Worm (Caenorhabditis elegans) whole organism, young adult: ENCODE measurements around the gene cyp-33C9.

Experiments
- F10E7.11 ChIP-seq: sonication (generic microtip); optimal IDR thresholded peaks from 2 replicates; lab custom pipeline; 2017; ENCODE audit warnings: mild to moderate bottlenecking, missing genetic modification characterization, moderate library complexity, missing compliant biosample characterization
- F37B4.10 ChIP-seq: fragments of 200-800 bp; sonication (Bioruptor generic); IDR thresholded peaks from 2 replicates; pipeline ENCODE4 v1.3.6; 2022; ENCODE audit warnings: missing genetic modification characterization, missing compliant biosample characterization
- K12H6.12 ChIP-seq: fragments of 200-800 bp; sonication (Bioruptor generic); optimal IDR thresholded peaks from 2 replicates; lab custom pipeline; 2018; ENCODE audit warnings: mild to moderate bottlenecking, missing genetic modification characterization, missing compliant biosample characterization
- T26A5.8 ChIP-seq: sonication (generic microtip); optimal IDR thresholded peaks from 2 replicates; lab custom pipeline; 2016; ENCODE audit warnings: missing genetic modification characterization, missing compliant biosample characterization
- akir-1 ChIP-seq: fragments of 200-800 bp; sonication (Bioruptor generic); optimal IDR thresholded peaks from 2 replicates; lab custom pipeline; 2018; ENCODE audit warnings: mild to moderate bottlenecking, missing genetic modification characterization, moderate library complexity, missing compliant biosample characterization
- ama-1 ChIP-seq, 3 experiments: fragments of 150-350 bp in 1 of 3; sonication (generic microtip) in 2 of 3; optimal IDR thresholded peaks; 2 replicates each; lab custom pipeline; 2014 to 2018; ENCODE audit warnings: missing biosample characterization in 2 of 3, missing genetic modification characterization in 2 of 3, missing genetic modification reagents in 2 of 3
- athp-1 ChIP-seq: sonication (generic microtip); optimal IDR thresholded peaks from 2 replicates; lab custom pipeline; 2017; ENCODE audit warnings: mild to moderate bottlenecking, missing genetic modification characterization, missing compliant biosample characterization
- attf-3 ChIP-seq: fragments of 200-800 bp; sonication (Bioruptor generic); conservative IDR thresholded peaks from 2 replicates; pipeline ENCODE4 v1.3.6; 2022; ENCODE audit warnings: missing genetic modification reagents, missing genetic modification characterization, missing compliant biosample characterization
- attf-6 ChIP-seq: fragments of 200-800 bp; sonication (Bioruptor generic); IDR thresholded peaks from 2 replicates; pipeline ENCODE4 v1.3.6; 2022; ENCODE audit warnings: missing genetic modification reagents, missing genetic modification characterization, missing compliant biosample characterization
- ceh-27 ChIP-seq: fragments of 200-800 bp; sonication (Bioruptor generic); optimal IDR thresholded peaks from 2 replicates; lab custom pipeline; 2018; ENCODE audit warnings: mild to moderate bottlenecking, missing genetic modification characterization, moderate library complexity, missing compliant biosample characterization
- dpl-1 ChIP-seq: fragments of 150-350 bp; optimal IDR thresholded peaks from 2 replicates; lab custom pipeline; 2014; ENCODE audit warnings: missing biosample characterization, missing genetic modification reagents, missing genetic modification characterization
- egrh-3 ChIP-seq: fragments of 200-800 bp; sonication (Bioruptor generic); IDR thresholded peaks from 2 replicates; pipeline ENCODE4 v1.3.6; 2022; ENCODE audit warnings: missing genetic modification reagents, missing genetic modification characterization, missing compliant biosample characterization
- ekl-4 ChIP-seq: fragments of 200-800 bp; sonication (Bioruptor generic); IDR thresholded peaks from 2 replicates; pipeline ENCODE4 v1.3.6; 2022; ENCODE audit warnings: missing genetic modification reagents, missing genetic modification characterization, missing compliant biosample characterization
- hmg-20 ChIP-seq: fragments of 200-800 bp; sonication (Bioruptor generic); IDR thresholded peaks from 2 replicates; pipeline ENCODE4 v1.3.6; 2022; ENCODE audit warnings: missing genetic modification reagents, missing genetic modification characterization, missing compliant biosample characterization
- lag-1 ChIP-seq: fragments of 200-800 bp; sonication (Bioruptor generic); IDR thresholded peaks from 2 replicates; pipeline ENCODE4 v1.3.6; 2022; ENCODE audit warnings: missing genetic modification reagents, missing genetic modification characterization, missing compliant biosample characterization
- let-607 ChIP-seq, 2 experiments: fragments of 200-800 bp in 1 of 2; sonication (Bioruptor generic) in 1 of 2; sonication (generic microtip) in 1 of 2; optimal IDR thresholded peaks; 2 replicates each; lab custom pipeline; 2016 to 2018; ENCODE audit warnings: mild to moderate bottlenecking in 2 of 2, missing compliant biosample characterization in 2 of 2, missing genetic modification characterization in 2 of 2, moderate library complexity in 2 of 2, missing genotype in 1 of 2
- lir-1 ChIP-seq: fragments of 200-800 bp; sonication (Bioruptor generic); conservative IDR thresholded peaks from 2 replicates; pipeline ENCODE4 v1.3.6; 2022; ENCODE audit warnings: missing genetic modification reagents, missing genetic modification characterization, missing compliant biosample characterization
- lsl-1 ChIP-seq: fragments of 200-800 bp; sonication (Bioruptor generic); optimal IDR thresholded peaks from 2 replicates; lab custom pipeline; 2018; ENCODE audit warnings: mild to moderate bottlenecking, missing genetic modification characterization, moderate library complexity, missing compliant biosample characterization
- lsy-27 ChIP-seq: sonication (generic microtip); optimal IDR thresholded peaks from 2 replicates; lab custom pipeline; 2017; ENCODE audit warnings: missing genetic modification characterization, mild to moderate bottlenecking, missing compliant biosample characterization, antibody characterized with exemption, missing genotype, borderline replicate concordance; ENCODE audit not compliant: insufficient read depth
- madf-3 ChIP-seq: fragments of 200-800 bp; sonication (Bioruptor generic); IDR thresholded peaks from 2 replicates; pipeline ENCODE4 v1.3.6; 2022; ENCODE audit warnings: missing genetic modification reagents, missing genetic modification characterization, missing compliant biosample characterization
- nhr-27 ChIP-seq: fragments of 200-800 bp; sonication (Bioruptor generic); optimal IDR thresholded peaks from 2 replicates; lab custom pipeline; 2018; ENCODE audit warnings: mild to moderate bottlenecking, missing genetic modification characterization, moderate library complexity, missing compliant biosample characterization
- nhr-80 ChIP-seq: sonication (generic microtip); optimal IDR thresholded peaks from 2 replicates; lab custom pipeline; 2016; ENCODE audit warnings: missing genetic modification characterization, missing compliant biosample characterization
- snpc-1.3 ChIP-seq: sonication (generic microtip); optimal IDR thresholded peaks from 2 replicates; lab custom pipeline; 2017; ENCODE audit warnings: missing genetic modification characterization, mild to moderate bottlenecking, missing compliant biosample characterization, antibody characterized with exemption, moderate library complexity, missing genotype, missing genetic modification reagents; ENCODE audit not compliant: insufficient read depth
- somi-1 ChIP-seq: fragments of 200-800 bp; sonication (Bioruptor generic); optimal IDR thresholded peaks from 2 replicates; lab custom pipeline; 2018; ENCODE audit warnings: mild to moderate bottlenecking, missing genetic modification characterization, missing compliant biosample characterization
- sptf-2 ChIP-seq: fragments of 200-800 bp; sonication (Bioruptor generic); optimal IDR thresholded peaks from 2 replicates; lab custom pipeline; 2018; ENCODE audit warnings: mild to moderate bottlenecking, missing genetic modification characterization, missing compliant biosample characterization
- unc-62 ChIP-seq: fragments of 150-350 bp; optimal IDR thresholded peaks from 2 replicates; lab custom pipeline; 2014; ENCODE audit warnings: missing biosample characterization, missing genetic modification reagents, missing genetic modification characterization
- zfh-2 ChIP-seq: fragments of 200-800 bp; sonication (Bioruptor generic); conservative IDR thresholded peaks from 2 replicates; pipeline ENCODE4 v1.3.6; 2022; ENCODE audit warnings: missing genetic modification reagents, missing genetic modification characterization, missing compliant biosample characterization
- zim-3 ChIP-seq: sonication (generic microtip); optimal IDR thresholded peaks from 2 replicates; lab custom pipeline; 2017; ENCODE audit warnings: mild to moderate bottlenecking, missing genetic modification characterization, moderate library complexity, missing compliant biosample characterization

The cyp-33C9 gene

DNA sequence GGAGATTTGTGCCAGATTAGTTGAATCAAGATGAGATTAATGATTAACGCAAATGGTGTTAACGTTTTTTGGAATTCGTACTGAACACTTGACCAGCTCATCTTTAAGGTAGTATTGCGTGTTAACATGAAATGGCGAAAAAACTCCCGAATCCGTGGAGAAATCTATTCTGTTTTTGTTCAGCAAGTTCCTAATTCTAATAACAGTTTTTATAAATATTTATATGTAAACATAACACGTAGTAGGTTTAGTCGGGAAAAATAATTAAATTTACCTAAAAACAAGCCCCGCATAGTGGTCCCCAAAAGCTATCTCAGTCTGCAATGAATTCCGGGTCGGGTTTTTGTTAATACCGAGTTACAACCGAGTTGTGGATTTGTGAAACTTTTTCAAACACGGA lies 35.4 kb downstream of the cyp-33C9 start, which contains the start of gene str-244:
Gene str-244, minus strand, starts transcription at position 101 of the 400 bp plus-strand sequence.
- no peak for TF ChIP-seq K12H6.12 (tag; lab: Kevin White, UChicago)
- TF ChIP-seq sptf-2 (GFP tag; lab: Kevin White, UChicago), result no peak
- TF ChIP-seq hmg-20, result no peak
- no peak for TF ChIP-seq nhr-80 (tag; lab: Kevin White, UChicago)
- no peak for TF ChIP-seq ama-1 (optimal IDR thresholded peaks at IDR 0.05; lab: Kevin White, UChicago)
- no peak for TF ChIP-seq ama-1 (GFP tag; optimal IDR thresholded peaks at IDR 0.05; lab: Kevin White, UChicago)
- TF ChIP-seq lag-1 (GFP tag; lab: Robert Waterston, UW), result no peak
- no peak for TF ChIP-seq akir-1 (GFP tag; lab: Kevin White, UChicago)
- TF ChIP-seq ekl-4 (GFP tag; lab: Robert Waterston, UW), result no peak
- no peak for TF ChIP-seq F10E7.11 (tag; lab: Kevin White, UChicago)
- TF ChIP-seq zfh-2 (GFP tag; lab: Robert Waterston, UW), result no peak
- no peak for TF ChIP-seq attf-6 (GFP tag; lab: Robert Waterston, UW)
- no peak for TF ChIP-seq zim-3 (tag; lab: Kevin White, UChicago)
- no peak for TF ChIP-seq snpc-1.3 (tag; lab: Kevin White, UChicago)
- TF ChIP-seq nhr-27 (tag; lab: Kevin White, UChicago), result no peak
- no peak for TF ChIP-seq egrh-3 (GFP tag; lab: Robert Waterston, UW)
- TF ChIP-seq, all 124 proteins: peak for 0

DNA sequence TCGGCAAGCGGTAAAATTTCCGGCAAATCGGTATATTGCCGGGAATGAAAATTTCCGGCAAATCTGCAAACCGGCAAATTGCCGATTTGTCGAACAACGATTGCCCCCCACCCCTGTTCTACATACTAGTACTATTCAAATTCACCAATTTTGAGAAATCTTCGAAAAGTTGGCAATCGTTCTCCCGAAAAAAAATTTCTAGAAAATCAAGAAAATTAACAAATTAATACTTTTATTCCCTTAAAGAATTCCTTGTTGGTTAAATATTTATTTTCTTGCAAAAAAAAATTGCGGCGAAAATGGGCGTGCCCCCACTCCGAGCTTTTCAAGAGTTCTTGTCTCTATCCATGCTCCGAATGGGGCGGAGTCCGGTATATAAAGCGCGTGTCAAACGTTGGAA lies 40.1 kb downstream of the cyp-33C9 start, which contains the start of gene C50H11.8:
Gene C50H11.8, plus strand, starts transcription at position 301 of the 400 bp plus-strand sequence.
- TF ChIP-seq let-607 (tag; optimal IDR thresholded peaks at IDR 0.05; lab: Kevin White, UChicago), result no peak
- TF ChIP-seq T26A5.8 (tag; lab: Kevin White, UChicago), result no peak
- TF ChIP-seq lsy-27, result no peak
- no peak for TF ChIP-seq unc-62 (GFP tag; lab: Kevin White, UChicago)
- no peak for TF ChIP-seq F37B4.10 (GFP tag; lab: Robert Waterston, UW)
- no peak for TF ChIP-seq somi-1 (GFP tag; lab: Kevin White, UChicago)

DNA sequence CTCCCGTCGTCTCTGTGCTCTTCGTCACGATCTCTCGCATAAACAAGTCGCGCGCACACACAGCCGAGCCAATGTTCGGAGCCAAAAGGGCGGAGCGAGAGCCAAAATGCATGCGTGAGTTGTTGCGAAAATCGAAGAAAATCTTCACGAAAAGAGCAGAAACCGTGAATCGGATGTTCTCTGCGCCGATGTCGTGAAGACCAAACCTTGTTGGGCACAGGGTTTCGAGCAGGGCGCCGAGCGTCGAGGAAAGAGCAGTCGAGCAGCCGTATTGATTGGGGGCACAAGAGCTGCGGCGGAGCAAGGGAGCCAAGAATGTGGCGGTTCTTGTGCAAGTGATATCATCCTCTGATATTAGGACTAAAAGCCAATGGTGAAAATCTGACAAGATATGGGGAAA lies 48.0 kb downstream of the cyp-33C9 start:
- TF ChIP-seq dpl-1 (GFP tag; lab: Kevin White, UChicago) (no peak), zfh-2 (GFP tag; lab: Robert Waterston, UW) (peak; percentile 78), madf-3 (GFP tag; lab: Robert Waterston, UW) (0 out of 2 replicates have a peak, but pooled peaks have one; percentile 17)

DNA sequence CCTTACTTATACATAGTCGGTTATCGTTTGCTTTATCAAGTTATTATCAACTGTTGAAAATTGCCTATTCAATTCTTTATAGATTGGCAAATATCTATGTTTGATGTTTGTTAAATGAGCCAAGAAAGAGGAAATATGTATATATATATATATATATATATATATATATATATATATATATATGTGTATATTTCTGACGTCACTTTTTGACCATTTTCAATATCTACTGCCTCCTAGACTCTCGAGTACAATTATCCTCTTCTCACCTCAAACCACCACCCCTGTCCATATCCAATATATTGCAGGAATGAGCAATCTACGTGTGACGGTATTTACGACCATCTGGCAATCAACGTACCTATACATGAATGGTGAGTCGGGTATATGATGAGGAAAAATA lies 49.5 kb downstream of the cyp-33C9 start, which contains the start of gene F59D6.1:
Gene F59D6.1, plus strand, starts transcription at position 301 of the 400 bp plus-strand sequence.
- TF ChIP-seq lsl-1 (GFP tag; lab: Kevin White, UChicago), result no peak
- no peak for TF ChIP-seq ceh-27 (GFP tag; lab: Kevin White, UChicago)
- TF ChIP-seq athp-1 (tag; lab: Kevin White, UChicago), result no peak
- TF ChIP-seq attf-3 (GFP tag; lab: Robert Waterston, UW), result no peak
- no peak for TF ChIP-seq lir-1 (GFP tag; lab: Robert Waterston, UW)
